Fruit fly (Drosophila melanogaster) whole organism, embryonic: ENCODE measurements around the gene CG18473.

Source experiments
- Bdp1 ChIP-seq: fragments of 200-800 bp; sonication (Bioruptor generic); optimal IDR thresholded peaks from 3 replicates; lab custom pipeline; 2016; ENCODE audit warnings: missing biosample characterization, missing genetic modification characterization
- Bgb ChIP-seq: fragments of 200-800 bp; sonication (Bioruptor generic); IDR thresholded peaks from 2 replicates; pipeline ENCODE4 v1.3.6; 2022; ENCODE audit warnings: missing biosample characterization, missing genetic modification characterization; ENCODE audit not compliant: partially characterized antibody
- CG10209 ChIP-seq: fragments of 200-800 bp; sonication (Bioruptor generic); optimal IDR thresholded peaks from 3 replicates; lab custom pipeline; 2017; ENCODE audit warnings: missing biosample characterization, mild to moderate bottlenecking, missing genetic modification characterization, missing genetic modification reagents
- CG11085 ChIP-seq: fragments of 200-800 bp; sonication (Bioruptor generic); IDR thresholded peaks from 2 replicates; pipeline ENCODE4 v1.3.6; 2022; ENCODE audit warnings: missing biosample characterization, missing genetic modification characterization
- CG11093 ChIP-seq: fragments of 200-800 bp; sonication (Bioruptor generic); IDR thresholded peaks from 3 replicates; pipeline ENCODE4 v1.3.6; 2022; ENCODE audit warnings: missing biosample characterization, missing genetic modification characterization
- CG12071 ChIP-seq: fragments of 200-800 bp; sonication (Bioruptor generic); optimal IDR thresholded peaks from 3 replicates; lab custom pipeline; 2018; ENCODE audit warnings: missing biosample characterization, mild to moderate bottlenecking, missing genetic modification characterization
- CG12659 ChIP-seq: fragments of 200-800 bp; sonication (Bioruptor generic); optimal IDR thresholded peaks from 3 replicates; lab custom pipeline; 2017; ENCODE audit warnings: mild to moderate bottlenecking, missing biosample characterization, missing genetic modification reagents, missing genetic modification characterization
- CG13894 ChIP-seq: fragments of 200-800 bp; sonication (Bioruptor generic); optimal IDR thresholded peaks from 3 replicates; lab custom pipeline; 2018; ENCODE audit warnings: missing biosample characterization, mild to moderate bottlenecking, missing genetic modification characterization, moderate library complexity
- CG16779 ChIP-seq: fragments of 200-800 bp; sonication (Bioruptor generic); IDR thresholded peaks from 2 replicates; pipeline ENCODE4 v1.3.6; 2022; ENCODE audit warnings: missing biosample characterization, missing genetic modification characterization
- CG17829 ChIP-seq: fragments of 200-800 bp; optimal IDR thresholded peaks from 2 replicates; lab custom pipeline; 2019; ENCODE audit warnings: missing biosample characterization, mild to moderate bottlenecking, missing genetic modification characterization, moderate library complexity
- CG17912 ChIP-seq: fragments of 200-800 bp; sonication (Bioruptor generic); optimal IDR thresholded peaks from 2 replicates; lab custom pipeline; 2018; ENCODE audit warnings: missing biosample characterization, mild to moderate bottlenecking, missing genetic modification characterization
- CG30431 ChIP-seq: fragments of 200-800 bp; sonication (Bioruptor generic); optimal IDR thresholded peaks from 2 replicates; lab custom pipeline; 2017; ENCODE audit warnings: missing biosample characterization, missing genetic modification characterization
- CG31388 ChIP-seq: fragments of 200-800 bp; sonication (Bioruptor generic); optimal IDR thresholded peaks from 2 replicates; lab custom pipeline; 2016; ENCODE audit warnings: missing biosample characterization, missing genetic modification characterization
- CG34224 ChIP-seq: fragments of 200-800 bp; sonication (Bioruptor generic); IDR thresholded peaks from 3 replicates; pipeline ENCODE4 v1.3.6; 2022; ENCODE audit warnings: missing biosample characterization, missing genetic modification characterization; ENCODE audit not compliant: partially characterized antibody
- CG6175 ChIP-seq: fragments of 200-800 bp; sonication (Bioruptor generic); IDR thresholded peaks from 3 replicates; pipeline ENCODE4 v1.3.6; 2022; ENCODE audit warnings: missing biosample characterization, missing genetic modification characterization
- CG7357 ChIP-seq: fragments of 200-800 bp; sonication (Bioruptor generic); IDR thresholded peaks from 3 replicates; pipeline ENCODE4 v1.3.6; 2022; ENCODE audit warnings: missing biosample characterization, missing genetic modification characterization
- CG8281 ChIP-seq: fragments of 200-800 bp; sonication (Bioruptor generic); optimal IDR thresholded peaks from 2 replicates; lab custom pipeline; 2018; ENCODE audit warnings: missing biosample characterization, mild to moderate bottlenecking, missing genetic modification characterization, moderate library complexity
- D19A ChIP-seq: fragments of 200-800 bp; optimal IDR thresholded peaks from 3 replicates; lab custom pipeline; 2019; ENCODE audit warnings: missing biosample characterization, mild to moderate bottlenecking, missing genetic modification characterization, moderate library complexity
- Doc2 ChIP-seq: fragments of 200-800 bp; sonication (Bioruptor generic); IDR thresholded peaks from 2 replicates; pipeline ENCODE4 v1.3.6; 2022; ENCODE audit warnings: missing biosample characterization, missing genetic modification characterization
- Fer1 ChIP-seq: fragments of 200-800 bp; sonication (Bioruptor generic); optimal IDR thresholded peaks from 2 replicates; lab custom pipeline; 2017; ENCODE audit warnings: missing biosample characterization, mild to moderate bottlenecking, missing genetic modification characterization
- GATAe ChIP-seq: fragments of 200-800 bp; sonication (Bioruptor generic); conservative IDR thresholded peaks from 2 replicates; pipeline ENCODE4 v1.3.6; 2022; ENCODE audit warnings: missing biosample characterization, missing genetic modification characterization
- Jarid2 ChIP-seq: fragments of 200-800 bp; sonication (Bioruptor generic); optimal IDR thresholded peaks from 3 replicates; lab custom pipeline; 2017; ENCODE audit warnings: mild to moderate bottlenecking, missing biosample characterization, missing genetic modification reagents, missing genetic modification characterization
- Kr ChIP-seq: fragments of 200-800 bp; sonication (Bioruptor generic); optimal IDR thresholded peaks from 2 replicates; lab custom pipeline; 2017; ENCODE audit warnings: missing biosample characterization, mild to moderate bottlenecking, missing genetic modification characterization
- Med ChIP-seq: fragments of 200-800 bp; sonication (Bioruptor generic); peaks from one replicate; lab custom pipeline; 2016; ENCODE audit warnings: missing biosample characterization, missing genetic modification characterization, mild to moderate bottlenecking, inconsistent platforms, moderate library complexity
- NFAT ChIP-seq: fragments of 200-800 bp; sonication (Bioruptor generic); IDR thresholded peaks from 2 replicates; pipeline ENCODE4 v1.3.6; 2022; ENCODE audit warnings: missing biosample characterization, missing genetic modification characterization
- NK7.1 ChIP-seq: fragments of 200-800 bp; sonication (Bioruptor generic); optimal IDR thresholded peaks from 3 replicates; lab custom pipeline; 2016; ENCODE audit warnings: missing biosample characterization, missing genetic modification characterization
- Sox102F ChIP-seq: fragments of 200-800 bp; sonication (Bioruptor generic); optimal IDR thresholded peaks from 2 replicates; lab custom pipeline; 2018; ENCODE audit warnings: missing biosample characterization, mild to moderate bottlenecking, missing genetic modification characterization, moderate library complexity
- ara ChIP-seq: fragments of 200-800 bp; sonication (Bioruptor generic); IDR thresholded peaks from 2 replicates; pipeline ENCODE4 v1.3.6; 2022; ENCODE audit warnings: missing biosample characterization, missing genetic modification characterization
- bbx ChIP-seq: fragments of 200-800 bp; sonication (Bioruptor generic); IDR thresholded peaks from 2 replicates; pipeline ENCODE4 v1.3.6; 2022; ENCODE audit warnings: missing biosample characterization, missing genetic modification characterization; ENCODE audit not compliant: partially characterized antibody
- cad ChIP-seq: fragments of >200 bp; optimal IDR thresholded peaks from 2 replicates; lab custom pipeline; 2017; ENCODE audit warnings: missing biosample characterization, missing genetic modification characterization
- caup ChIP-seq: fragments of 200-800 bp; sonication (Bioruptor generic); optimal IDR thresholded peaks from 3 replicates; lab custom pipeline; 2017; ENCODE audit warnings: missing biosample characterization, mild to moderate bottlenecking, missing genetic modification characterization, moderate library complexity; ENCODE audit not compliant: severe bottlenecking
- croc ChIP-seq: fragments of 200-800 bp; sonication (Bioruptor generic); conservative IDR thresholded peaks from 3 replicates; pipeline ENCODE4 v1.3.6; 2022; ENCODE audit warnings: missing biosample characterization, missing genetic modification characterization
- crp ChIP-seq, 2 experiments: fragments of 200-800 bp; sonication (Bioruptor generic); optimal IDR thresholded peaks; 2 replicates in 1 of 2; 3 replicates in 1 of 2; lab custom pipeline; 2017; ENCODE audit warnings: missing biosample characterization in 2 of 2, missing genetic modification characterization in 2 of 2, mild to moderate bottlenecking in 1 of 2, moderate library complexity in 1 of 2
- da ChIP-seq: fragments of 200-800 bp; sonication (Bioruptor generic); optimal IDR thresholded peaks from 2 replicates; lab custom pipeline; 2016; ENCODE audit warnings: missing biosample characterization, missing genetic modification characterization
- dpn ChIP-seq, 2 experiments: fragments of 200-800 bp; sonication (Bioruptor generic); optimal IDR thresholded peaks; 3 replicates each; lab custom pipeline; 2016; ENCODE audit warnings: missing biosample characterization in 2 of 2, missing genetic modification characterization in 2 of 2
- fd102C ChIP-seq: fragments of 200-800 bp; sonication (Bioruptor generic); optimal IDR thresholded peaks from 2 replicates; lab custom pipeline; 2018; ENCODE audit warnings: missing biosample characterization, mild to moderate bottlenecking, missing genetic modification characterization, moderate library complexity
- gcm2 ChIP-seq: fragments of 200-800 bp; sonication (Bioruptor generic); optimal IDR thresholded peaks from 2 replicates; lab custom pipeline; 2016; ENCODE audit warnings: missing biosample characterization, missing genetic modification characterization
- gsb ChIP-seq: fragments of 200-800 bp; sonication (Bioruptor generic); IDR thresholded peaks from 2 replicates; pipeline ENCODE4 v1.3.6; 2022; ENCODE audit warnings: missing biosample characterization, missing genetic modification characterization
- gsb-n ChIP-seq: fragments of 200-800 bp; sonication (Bioruptor generic); optimal IDR thresholded peaks from 3 replicates; lab custom pipeline; 2018; ENCODE audit warnings: missing biosample characterization, mild to moderate bottlenecking, missing genetic modification characterization
- jumu ChIP-seq: fragments of 200-800 bp; sonication (Bioruptor generic); optimal IDR thresholded peaks from 3 replicates; lab custom pipeline; 2016; ENCODE audit warnings: missing biosample characterization, missing genetic modification characterization
- lbe ChIP-seq: fragments of 200-800 bp; sonication (Bioruptor generic); optimal IDR thresholded peaks from 2 replicates; lab custom pipeline; 2016; ENCODE audit warnings: missing biosample characterization, mild to moderate bottlenecking, missing genetic modification characterization
- lilli ChIP-seq: fragments of 200-800 bp; sonication (Bioruptor generic); optimal IDR thresholded peaks from 3 replicates; lab custom pipeline; 2016; ENCODE audit warnings: missing biosample characterization, missing genetic modification characterization
- otp ChIP-seq: fragments of 200-800 bp; sonication (Bioruptor generic); IDR thresholded peaks from 3 replicates; pipeline ENCODE4, ENCODE4 v1.3.6; 2022; ENCODE audit warnings: missing biosample characterization, missing genetic modification characterization
- pb ChIP-seq: fragments of 200-800 bp; sonication (Bioruptor generic); optimal IDR thresholded peaks from 3 replicates; lab custom pipeline; 2016; ENCODE audit warnings: missing biosample characterization, missing genetic modification characterization
- prd ChIP-seq, 3 experiments: fragments of >200 bp in 2 of 3; fragments of 200-800 bp in 1 of 3; sonication (Bioruptor generic) in 1 of 3; optimal IDR thresholded peaks in 2 of 3; IDR thresholded peaks in 1 of 3; 2 replicates in 2 of 3; 3 replicates in 1 of 3; pipeline versions ENCODE4 v1.3.6 to Lab custom; 2017 to 2022; ENCODE audit warnings: missing biosample characterization in 1 of 3, missing genetic modification characterization in 1 of 3
- slbo ChIP-seq: fragments of 200-800 bp; sonication (Bioruptor generic); IDR thresholded peaks from 2 replicates; pipeline ENCODE4 v1.3.6; 2022; ENCODE audit warnings: missing biosample characterization, missing genetic modification characterization
- sqz ChIP-seq: fragments of 200-800 bp; sonication (Bioruptor generic); optimal IDR thresholded peaks from 3 replicates; lab custom pipeline; 2018; ENCODE audit warnings: missing biosample characterization, mild to moderate bottlenecking, missing genetic modification characterization
- unpg ChIP-seq: fragments of 200-800 bp; sonication (Bioruptor generic); optimal IDR thresholded peaks from 3 replicates; lab custom pipeline; 2018; ENCODE audit warnings: missing biosample characterization, mild to moderate bottlenecking, missing genetic modification characterization, moderate library complexity
- vvl ChIP-seq: fragments of 200-800 bp; sonication (Bioruptor generic); IDR thresholded peaks from 2 replicates; pipeline ENCODE4 v1.3.6; 2022; ENCODE audit warnings: missing biosample characterization, missing genetic modification characterization

CG18473 gene

DNA sequence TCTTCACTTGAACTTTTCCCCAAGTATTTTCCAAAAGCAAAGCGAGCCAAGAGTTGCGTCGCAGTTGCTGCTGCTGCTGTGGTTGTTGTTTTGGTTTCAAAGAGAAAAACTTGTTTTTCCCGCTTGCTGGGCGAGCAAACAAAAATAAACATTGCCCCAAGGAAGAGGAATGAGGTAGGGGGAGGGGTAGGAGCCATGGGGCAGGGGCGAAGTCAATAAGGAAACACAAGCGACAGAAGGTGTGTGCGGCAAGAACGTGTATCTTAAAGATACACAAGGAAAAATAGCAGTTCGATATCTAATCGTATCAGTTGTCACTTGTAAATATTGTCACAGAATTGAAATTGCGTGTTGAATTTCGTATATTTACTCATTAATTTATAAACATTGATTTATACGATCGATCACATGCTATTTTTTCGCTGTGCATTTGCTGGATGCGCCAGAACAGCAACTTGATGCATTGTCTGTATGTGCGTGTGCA lies 30.5 kb downstream of the CG18473 start (continued):
- TF ChIP-seq da (GFP tag; lab: Kevin White, UChicago) (no peak), CG12071 (peak; percentile 65), dpn (GFP tag; optimal IDR thresholded peaks at IDR 0.05; lab: Kevin White, UChicago) (peak; percentile 11 to 66), gsb-n (tag; lab: Kevin White, UChicago) (peak; percentile 80), D19A (tag; lab: Kevin White, UChicago) (peak; percentile 78), Fer1 (GFP tag; lab: Kevin White, UChicago) (peak; percentile 70), unpg (GFP tag; lab: Kevin White, UChicago) (peak; percentile 79), ara (GFP tag; lab: Robert Waterston, UW) (peak; percentile 89), croc (GFP tag; lab: Robert Waterston, UW) (peak; percentile 78), Med (GFP tag; lab: Kevin White, UChicago) (peak; percentile 84), vvl (GFP tag; lab: Robert Waterston, UW) (peak; percentile 75), CG8281 (tag; lab: Kevin White, UChicago) (peak; percentile 43), Kr (GFP tag; lab: Kevin White, UChicago) (peak; percentile 87), NK7.1 (GFP tag; lab: Kevin White, UChicago) (peak; percentile 0), CG34224 (GFP tag; lab: Robert Waterston, UW) (no peak), CG11093 (GFP tag; lab: Robert Waterston, UW) (peak; percentile 55; the same call in 1 of the 3 replicates), lbe (peak; percentile 90), CG7357 (no peak), jumu (GFP tag; lab: Kevin White, UChicago) (peak; percentile 36), crp (GFP tag; optimal IDR thresholded peaks at IDR 0.05; lab: Kevin White, UChicago) (no peak), CG16779 (0 out of 2 replicates have a peak, but pooled peaks have one; percentile 24), GATAe (GFP tag; lab: Robert Waterston, UW) (no peak), Bgb (GFP tag; lab: Robert Waterston, UW) (no peak), gcm2 (GFP tag; lab: Kevin White, UChicago) (no peak), lilli (GFP tag; lab: Kevin White, UChicago) (no peak), CG12659 (GFP tag; lab: Kevin White, UChicago) (peak; percentile 47), CG11085 (no peak), fd102C (GFP tag; lab: Kevin White, UChicago) (peak; percentile 47), caup (GFP tag; lab: Kevin White, UChicago) (peak; percentile 78), CG13894 (no peak), prd (optimal IDR thresholded peaks at IDR 0.05; lab: Kevin White, UChicago) (no peak), prd (GFP tag; IDR thresholded peaks at IDR 0.05; lab: Robert Waterston, UW) (peak; percentile 70; the same call in 2 of the 3 replicates), CG10209 (GFP tag; lab: Kevin White, UChicago) (peak; percentile 79), Doc2 (no peak), Jarid2 (GFP tag; lab: Kevin White, UChicago) (no peak), Sox102F (peak; percentile 59), CG17912 (GFP tag; lab: Kevin White, UChicago) (no peak), sqz (GFP tag; lab: Kevin White, UChicago) (peak; percentile 72), CG6175 (no peak; the same call in 2 of the 3 replicates), otp (peak; percentile 72), CG17829 (tag; lab: Kevin White, UChicago) (peak; percentile 84), gsb (GFP tag; lab: Robert Waterston, UW) (peak; percentile 38; the same call in 1 of the 2 replicates), NFAT (GFP tag; lab: Robert Waterston, UW) (0 out of 2 replicates have a peak, but pooled peaks have one; percentile 17), slbo (no peak), bbx (0 out of 2 replicates have a peak, but pooled peaks have one; percentile 18), CG30431 (GFP tag; lab: Kevin White, UChicago) (peak; percentile 29), pb (GFP tag; lab: Kevin White, UChicago) (no peak), Bdp1 (GFP tag; lab: Kevin White, UChicago) (peak; percentile 33), cad (GFP tag; lab: Kevin White, UChicago) (no peak), CG31388 (no peak)
